Worm (Caenorhabditis elegans): ENCODE measurements around the gene F21D9.1.

- TF ChIP-seq nhr-28 (tag; optimal IDR thresholded peaks at IDR 0.05) (no peak), mab-5 (tag; optimal IDR thresholded peaks at IDR 0.05) (no peak), unc-62 (GFP tag; optimal IDR thresholded peaks at IDR 0.05) (no peak)
These were observed 4.8 kb upstream of the F21D9.1 start for ce11 chrV:19259403-19259802.

Measured in whole organism, mixed stage, embryonic.